Fruit fly (Drosophila melanogaster): ENCODE results near the gene CG2059.

DNA sequence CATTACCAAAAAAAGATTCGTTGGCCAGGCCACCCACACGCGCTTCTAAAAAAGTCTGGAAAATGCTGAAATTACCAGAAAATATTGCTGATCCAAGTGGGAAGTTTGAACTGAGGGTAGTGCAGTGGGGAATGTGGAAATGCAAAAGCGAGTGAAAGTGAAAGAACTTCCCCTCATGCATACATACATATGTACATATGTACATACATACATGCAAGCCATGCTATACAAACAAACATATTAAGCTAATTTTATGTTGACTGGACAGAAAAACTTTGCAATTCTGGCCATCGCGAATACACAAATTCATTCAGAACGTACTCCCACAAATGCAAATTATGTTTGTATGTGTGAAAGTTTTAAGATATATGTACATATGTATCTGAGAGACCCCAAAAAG lies 12.2 kb downstream of the CG2059 start:
- TF ChIP-seq Sin3A (optimal IDR thresholded peaks at IDR 0.05) (no peak), ttk (optimal IDR thresholded peaks at IDR 0.05) (no peak)
